Fruit fly (Drosophila melanogaster) whole organism, wandering third instar larva: ENCODE measurements around the gene CG17294.

ENCODE experiments used
- CG32264 ChIP-seq: fragments of 200-800 bp; sonication (Bioruptor generic); optimal IDR thresholded peaks from 2 replicates; lab custom pipeline; 2016; ENCODE audit warnings: missing biosample characterization, missing genetic modification characterization
- CrebA ChIP-seq: fragments of 200-800 bp; sonication (Bioruptor generic); optimal IDR thresholded peaks from 2 replicates; lab custom pipeline; 2016; ENCODE audit warnings: missing biosample characterization, mild to moderate bottlenecking, missing genetic modification characterization, borderline replicate concordance
- Dfd ChIP-seq: fragments of >200 bp; optimal IDR thresholded peaks from 2 replicates; lab custom pipeline; 2017; ENCODE audit warnings: missing biosample characterization, missing genetic modification characterization
- Dif ChIP-seq: fragments of 200-275, 200-300 bp; sonication (Bioruptor generic); optimal IDR thresholded peaks from 2 replicates; lab custom pipeline; 2018; ENCODE audit warnings: missing biosample characterization, missing genetic modification characterization; ENCODE audit not compliant: partially characterized antibody
- GATAd ChIP-seq: sonication (Bioruptor generic); optimal IDR thresholded peaks from 2 replicates; lab custom pipeline; 2016; ENCODE audit warnings: missing biosample characterization, missing genetic modification characterization
- HLH106 ChIP-seq: fragments of 200-800 bp; optimal IDR thresholded peaks from 3 replicates; lab custom pipeline; 2019; ENCODE audit warnings: missing biosample characterization, mild to moderate bottlenecking, missing genetic modification characterization, moderate library complexity
- Hr78 ChIP-seq: fragments of >200 bp; optimal IDR thresholded peaks from 2 replicates; lab custom pipeline; 2017; ENCODE audit warnings: missing biosample characterization, missing genetic modification characterization
- Hr83 ChIP-seq: fragments of 200-300 bp; sonication (Bioruptor generic); optimal IDR thresholded peaks from 2 replicates; lab custom pipeline; 2016; ENCODE audit warnings: missing biosample characterization, mild to moderate bottlenecking, missing genetic modification characterization, moderate library complexity; ENCODE audit not compliant: poor library complexity, severe bottlenecking
- Jra ChIP-seq: sonication (Bioruptor generic); optimal IDR thresholded peaks from 2 replicates; lab custom pipeline; 2016; ENCODE audit warnings: missing biosample characterization, missing genetic modification characterization
- Mio ChIP-seq: sonication (Bioruptor generic); optimal IDR thresholded peaks from 2 replicates; lab custom pipeline; 2016; ENCODE audit warnings: missing biosample characterization, missing genetic modification characterization
- Myc ChIP-seq: fragments of >200 bp; optimal IDR thresholded peaks from 2 replicates; lab custom pipeline; 2017
- N ChIP-seq: fragments of >200 bp; optimal IDR thresholded peaks from 2 replicates; lab custom pipeline; 2018; ENCODE audit warnings: missing biosample characterization, missing external identifiers, missing genetic modification characterization
- OdsH ChIP-seq: fragments of 200-800 bp; sonication (Bioruptor generic); optimal IDR thresholded peaks from 2 replicates; lab custom pipeline; 2016; ENCODE audit warnings: missing biosample characterization, mild to moderate bottlenecking, missing genetic modification characterization
- Rel ChIP-seq, 2 experiments: fragments of 200-800 bp; sonication (Bioruptor generic) in 1 of 2; optimal IDR thresholded peaks; 2 replicates in 1 of 2; 3 replicates in 1 of 2; lab custom pipeline; 2016 to 2019; ENCODE audit warnings: mild to moderate bottlenecking in 2 of 2, missing biosample characterization in 2 of 2, missing genetic modification characterization in 2 of 2, moderate library complexity in 1 of 2
- Vsx2 ChIP-seq: fragments of 200-300, 225-300 bp; sonication (Bioruptor generic); optimal IDR thresholded peaks from 2 replicates; lab custom pipeline; 2018; ENCODE audit warnings: missing biosample characterization, missing genetic modification characterization; ENCODE audit not compliant: partially characterized antibody
- br ChIP-seq: fragments of 200-800 bp; sonication (Bioruptor generic); optimal IDR thresholded peaks from 2 replicates; lab custom pipeline; 2016; ENCODE audit warnings: missing biosample characterization, missing genetic modification characterization
- brk ChIP-seq: fragments of 200-800 bp; sonication (Bioruptor generic); optimal IDR thresholded peaks from 2 replicates; lab custom pipeline; 2016; ENCODE audit warnings: missing biosample characterization, mild to moderate bottlenecking, missing genetic modification characterization
- dl ChIP-seq, 2 experiments: fragments of 175-275, 200-275 bp in 1 of 2; fragments of 200-275 bp in 1 of 2; sonication (Bioruptor generic); optimal IDR thresholded peaks; lab custom pipeline; 2018; ENCODE audit warnings: mild to moderate bottlenecking in 2 of 2, missing biosample characterization in 2 of 2, missing genetic modification characterization in 2 of 2, moderate library complexity in 2 of 2; ENCODE audit not compliant: partially characterized antibody in 2 of 2, insufficient read depth in 1 of 2
- dmrt93B ChIP-seq: fragments of 200-800 bp; sonication (Bioruptor generic); optimal IDR thresholded peaks from 2 replicates; lab custom pipeline; 2018; ENCODE audit warnings: missing biosample characterization, mild to moderate bottlenecking, missing genetic modification characterization
- dsf ChIP-seq: sonication (Bioruptor generic); optimal IDR thresholded peaks from 2 replicates; lab custom pipeline; 2016; ENCODE audit warnings: missing biosample characterization, missing genetic modification characterization, borderline replicate concordance
- ey ChIP-seq: fragments of 200-800 bp; sonication (Bioruptor generic); optimal IDR thresholded peaks from 2 replicates; lab custom pipeline; 2016; ENCODE audit warnings: missing biosample characterization, missing genetic modification characterization
- fru ChIP-seq: fragments of 200-800 bp; sonication (Bioruptor generic); optimal IDR thresholded peaks from 3 replicates; lab custom pipeline; 2016; ENCODE audit warnings: missing biosample characterization, mild to moderate bottlenecking, missing genetic modification characterization
- h ChIP-seq: fragments of 200-800 bp; sonication (Bioruptor generic); optimal IDR thresholded peaks from 3 replicates; lab custom pipeline; 2016; ENCODE audit warnings: missing biosample characterization, mild to moderate bottlenecking, missing genetic modification characterization
- jim ChIP-seq: fragments of 175-275, 200-325 bp; sonication (Bioruptor generic); optimal IDR thresholded peaks from 2 replicates; lab custom pipeline; 2016; ENCODE audit warnings: missing biosample characterization, mild to moderate bottlenecking, missing genetic modification characterization
- pan ChIP-seq: fragments of >200 bp; optimal IDR thresholded peaks from 2 replicates; lab custom pipeline; 2017
- psq ChIP-seq: fragments of 200-800 bp; sonication (Bioruptor generic); optimal IDR thresholded peaks from 3 replicates; lab custom pipeline; 2017; ENCODE audit warnings: missing biosample characterization, mild to moderate bottlenecking, missing genetic modification characterization, moderate library complexity
- rgr ChIP-seq: fragments of 200-800 bp; sonication (Bioruptor generic); optimal IDR thresholded peaks from 3 replicates; lab custom pipeline; 2016; ENCODE audit warnings: missing biosample characterization, mild to moderate bottlenecking, missing genetic modification characterization
- sv ChIP-seq: fragments of 200-800 bp; sonication (Bioruptor generic); optimal IDR thresholded peaks from 3 replicates; lab custom pipeline; 2016; ENCODE audit warnings: missing biosample characterization, missing genetic modification characterization
- tai ChIP-seq: sonication (Bioruptor generic); optimal IDR thresholded peaks from 2 replicates; lab custom pipeline; 2016; ENCODE audit warnings: missing biosample characterization, missing genetic modification characterization
- woc ChIP-seq: sonication (Bioruptor generic); optimal IDR thresholded peaks from 2 replicates; lab custom pipeline; 2016; ENCODE audit warnings: missing biosample characterization, mild to moderate bottlenecking, missing genetic modification characterization

Gene CG17294

DNA sequence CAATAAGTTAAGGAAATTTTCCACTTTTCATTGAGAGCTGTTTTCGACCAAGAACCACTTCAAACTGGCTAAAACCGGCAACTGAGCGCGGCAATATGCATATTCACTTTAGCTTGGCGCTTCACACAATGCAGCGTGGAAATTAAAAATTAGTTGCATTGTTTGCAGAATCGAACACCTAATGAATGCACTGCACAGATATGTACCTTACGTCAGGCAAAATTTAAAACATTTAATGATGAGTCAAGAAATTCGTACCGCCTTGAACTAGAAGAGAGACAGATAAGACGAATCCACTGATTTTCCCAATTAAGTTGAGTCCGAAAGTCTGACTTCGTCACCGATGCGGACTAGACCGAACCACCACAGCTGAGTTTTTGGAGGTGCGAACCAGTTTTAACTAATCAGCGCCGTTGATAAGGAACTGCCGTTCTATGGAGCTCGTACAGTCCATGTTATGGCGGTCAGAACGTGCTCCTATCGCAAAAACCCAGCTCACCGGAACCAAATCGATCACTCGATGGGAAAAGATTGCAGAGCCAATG, 49.0 kb upstream of the CG17294 start:
- TF ChIP-seq CrebA (GFP tag; lab: Kevin White, UChicago): no peak
- TF ChIP-seq N (GFP tag; lab: Kevin White, UChicago): no peak
- no peak for TF ChIP-seq rgr (GFP tag; lab: Kevin White, UChicago)
- TF ChIP-seq brk (GFP tag; lab: Kevin White, UChicago): no peak
- TF ChIP-seq Hr83 (GFP tag; lab: Kevin White, UChicago): no peak
- TF ChIP-seq Hr78 (GFP tag; lab: Kevin White, UChicago): no peak
- no peak for TF ChIP-seq pan (lab: Kevin White, UChicago)
- no peak for TF ChIP-seq Rel (GFP tag; optimal IDR thresholded peaks at IDR 0.05; lab: Kevin White, UChicago)
- TF ChIP-seq Rel (tag; optimal IDR thresholded peaks at IDR 0.05; lab: Kevin White, UChicago): no peak
- TF ChIP-seq OdsH (GFP tag; lab: Kevin White, UChicago): no peak
- TF ChIP-seq woc: no peak

DNA sequence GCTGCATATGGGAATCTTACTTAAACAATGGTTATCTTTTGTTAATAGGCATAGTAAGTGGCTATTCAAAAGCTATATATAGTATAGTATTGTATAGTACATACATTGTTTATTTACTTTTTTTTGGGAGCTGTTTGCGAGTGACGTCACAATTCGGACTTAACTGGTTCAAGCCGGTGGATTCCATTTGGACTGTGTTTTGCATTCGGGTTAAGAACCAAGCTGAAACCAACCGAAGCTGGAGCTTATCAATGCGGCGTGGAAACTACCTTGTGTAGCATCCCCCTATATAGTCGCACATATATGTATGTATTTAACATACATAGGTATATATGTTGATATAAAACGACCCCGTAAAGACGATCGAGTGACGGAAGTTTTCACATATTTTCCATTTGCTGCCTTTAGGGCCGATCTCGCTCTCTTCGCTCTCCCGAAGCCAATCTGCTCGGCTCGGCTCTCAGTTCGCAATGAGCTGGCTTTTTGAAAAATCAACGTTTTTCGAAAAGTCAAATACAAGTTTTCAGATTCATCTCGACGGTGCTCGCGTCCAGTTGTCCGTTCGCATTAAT, 48.2 kb upstream of the CG17294 start:
- TF ChIP-seq tai (GFP tag; lab: Kevin White, UChicago) (no peak), Jra (GFP tag; lab: Kevin White, UChicago) (no peak), Dif (GFP tag; lab: Kevin White, UChicago) (no peak), brk (GFP tag; lab: Kevin White, UChicago) (no peak), OdsH (GFP tag; lab: Kevin White, UChicago) (no peak), Hr78 (GFP tag; lab: Kevin White, UChicago) (no peak), h (no peak), Vsx2 (GFP tag; lab: Kevin White, UChicago) (no peak), GATAd (GFP tag; lab: Kevin White, UChicago) (no peak), fru (GFP tag; lab: Kevin White, UChicago) (no peak), woc (no peak), HLH106 (tag; lab: Kevin White, UChicago) (no peak)

DNA sequence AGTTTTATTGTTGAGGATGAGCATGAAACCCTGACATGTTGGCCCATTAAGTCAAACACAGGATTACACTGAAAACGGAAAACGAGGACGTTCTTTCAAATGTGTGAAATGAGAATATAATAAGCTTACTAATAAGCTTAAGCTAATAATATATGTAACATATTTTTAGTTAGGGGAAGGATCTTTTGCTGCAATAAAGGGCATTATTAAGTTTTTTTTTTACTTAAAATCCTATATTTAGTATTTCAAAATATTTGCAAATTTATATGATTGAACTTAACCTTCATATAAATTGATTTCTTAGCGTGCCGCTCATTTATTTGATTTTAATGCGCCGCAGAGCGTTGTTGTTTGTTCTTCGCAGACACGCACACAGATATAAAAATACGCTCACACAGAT, 43.6 kb upstream of the CG17294 start:
- TF ChIP-seq Myc (lab: Kevin White, UChicago) (no peak), dsf (GFP tag; lab: Kevin White, UChicago) (no peak), N (GFP tag; lab: Kevin White, UChicago) (no peak)

DNA sequence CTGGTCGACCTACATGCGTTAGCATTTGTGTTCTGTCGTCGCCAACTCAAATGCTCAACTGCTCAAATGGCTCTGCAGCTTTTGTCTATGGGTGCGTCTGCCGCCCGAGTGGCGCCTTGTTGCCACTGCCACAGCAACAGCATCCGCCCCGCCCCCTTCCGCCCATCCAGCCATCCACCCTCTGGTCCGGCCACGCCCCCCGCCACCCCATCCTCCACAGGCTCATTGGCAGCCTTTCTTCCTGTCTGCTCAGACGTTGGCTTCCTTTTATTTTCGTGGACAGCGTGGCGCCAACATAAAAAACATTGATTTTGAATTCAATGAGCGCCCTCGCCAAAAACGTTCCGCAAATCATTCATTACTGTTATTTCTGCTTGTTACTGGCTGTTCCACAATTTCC, 43.2 kb upstream of the CG17294 start:
- TF ChIP-seq Dfd (GFP tag; lab: Kevin White, UChicago) (peak; percentile 97), tai (GFP tag; lab: Kevin White, UChicago) (no peak)

DNA sequence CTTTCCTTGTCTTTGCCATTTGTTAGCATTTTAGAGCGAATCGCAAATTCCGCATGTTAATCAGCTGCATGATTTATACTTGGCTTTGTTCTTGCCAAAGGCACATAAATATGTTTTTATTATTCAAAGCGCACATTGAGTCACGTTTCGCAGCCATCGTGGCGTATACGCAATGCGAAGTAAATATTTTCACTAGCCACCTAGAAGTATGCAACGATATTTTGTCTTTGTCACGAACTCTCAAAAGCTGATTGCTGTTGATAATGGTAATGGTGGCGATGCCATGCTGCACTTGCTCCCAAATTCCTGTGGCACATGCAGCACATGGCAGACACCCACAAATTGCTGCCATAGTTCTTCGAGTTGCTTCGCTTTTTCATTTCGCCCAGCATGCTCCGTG, 42.1 kb upstream of the CG17294 start:
- no peak for TF ChIP-seq jim (GFP tag; lab: Kevin White, UChicago)
- TF ChIP-seq CrebA (GFP tag; lab: Kevin White, UChicago): no peak
- TF ChIP-seq Dif (GFP tag; lab: Kevin White, UChicago): peak; percentile 76
- peak; percentile 2 for TF ChIP-seq Myc (lab: Kevin White, UChicago)

DNA sequence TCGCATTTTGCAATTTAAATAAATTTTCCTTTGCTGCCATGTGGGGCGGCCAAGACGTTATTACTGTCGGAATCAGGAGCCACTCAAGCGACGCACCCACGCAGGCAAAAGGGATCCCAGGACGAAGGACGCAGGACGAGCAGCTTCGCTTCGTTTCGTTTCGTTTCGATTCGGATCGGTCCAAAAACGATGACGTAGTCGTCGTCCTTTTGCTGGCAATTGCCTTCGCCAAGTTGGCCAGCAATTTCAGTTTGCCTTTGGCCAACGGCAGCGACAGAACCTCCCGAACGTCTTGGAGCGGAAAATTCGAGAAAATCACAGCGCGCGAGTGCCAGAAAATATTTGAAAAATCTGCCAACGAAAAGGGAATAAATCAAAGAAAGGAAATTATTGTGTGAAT, 38.8 kb upstream of the CG17294 start, which contains the start of gene witty:
witty (plus strand) TSS at position 249 of the 400 bp plus-strand sequence.
- TF ChIP-seq h (no peak), psq (GFP tag; lab: Kevin White, UChicago) (no peak), Hr78 (GFP tag; lab: Kevin White, UChicago) (no peak), Dif (GFP tag; lab: Kevin White, UChicago) (no peak), N (GFP tag; lab: Kevin White, UChicago) (no peak), HLH106 (tag; lab: Kevin White, UChicago) (no peak), sv (GFP tag; lab: Kevin White, UChicago) (no peak), ey (GFP tag; lab: Kevin White, UChicago) (no peak), dl (GFP tag; optimal IDR thresholded peaks at IDR 0.05; lab: Kevin White, UChicago; ENCODE audit: insufficient read depth in 1 of 2, partially characterized antibody in 2 of 2) (no peak), Mio (GFP tag; lab: Kevin White, UChicago) (no peak), Rel (GFP tag; optimal IDR thresholded peaks at IDR 0.05; lab: Kevin White, UChicago) (no peak), Rel (tag; optimal IDR thresholded peaks at IDR 0.05; lab: Kevin White, UChicago) (no peak), Vsx2 (GFP tag; lab: Kevin White, UChicago) (no peak), CG32264 (GFP tag; lab: Kevin White, UChicago) (no peak), br (GFP tag; lab: Kevin White, UChicago) (no peak), fru (GFP tag; lab: Kevin White, UChicago) (no peak), dmrt93B (GFP tag; lab: Kevin White, UChicago) (no peak)
- TF ChIP-seq, all 38 proteins: peak for 0
